Worm (Caenorhabditis elegans) whole organism, L3 larva: ENCODE measurements around the gene F02E8.4.

Experiments
- R02D3.7 ChIP-seq: fragments of 150-350 bp; optimal IDR thresholded peaks from 2 replicates; lab custom pipeline; 2014; ENCODE audit warnings: missing biosample characterization, missing genetic modification characterization
- aly-2 ChIP-seq: fragments of 150-350 bp; optimal IDR thresholded peaks from 2 replicates; lab custom pipeline; 2014; ENCODE audit warnings: missing biosample characterization, missing genetic modification characterization
- ama-1 ChIP-seq: fragments of 150-350 bp; optimal IDR thresholded peaks from 2 replicates; lab custom pipeline; 2018
- ceh-16 ChIP-seq: sonication (generic microtip); optimal IDR thresholded peaks from 2 replicates; lab custom pipeline; 2017; ENCODE audit warnings: missing biosample characterization, missing genetic modification characterization
- ceh-28 ChIP-seq: fragments of 150-350 bp; optimal IDR thresholded peaks from 2 replicates; lab custom pipeline; 2014; ENCODE audit warnings: missing biosample characterization, missing genetic modification reagents, missing genetic modification characterization
- ceh-82 ChIP-seq: fragments of 150-350 bp; optimal IDR thresholded peaks from 2 replicates; lab custom pipeline; 2014; ENCODE audit warnings: missing biosample characterization, missing genetic modification characterization
- ceh-9 ChIP-seq: sonication (generic microtip); optimal IDR thresholded peaks from 2 replicates; lab custom pipeline; 2018; ENCODE audit warnings: missing biosample characterization, missing genetic modification characterization
- elt-2 ChIP-seq: sonication (generic microtip); optimal IDR thresholded peaks from 2 replicates; lab custom pipeline; 2016; ENCODE audit warnings: missing genetic modification reagents, mild to moderate bottlenecking, missing genetic modification characterization, missing compliant biosample characterization
- elt-3 ChIP-seq, 3 experiments: fragments of 150-350 bp in 1 of 3; sonication (generic microtip) in 2 of 3; optimal IDR thresholded peaks; 2 replicates in 2 of 3; 4 replicates in 1 of 3; lab custom pipeline; 2014 to 2017; ENCODE audit warnings: missing biosample characterization in 3 of 3, missing genetic modification characterization in 3 of 3
- eor-1 ChIP-seq, 2 experiments: fragments of 150-350 bp; optimal IDR thresholded peaks; 2 replicates each; lab custom pipeline; 2014 to 2018; ENCODE audit warnings: missing biosample characterization in 2 of 2, missing genetic modification characterization in 2 of 2
- fkh-2 ChIP-seq: fragments of 150-350 bp; optimal IDR thresholded peaks from 2 replicates; lab custom pipeline; 2014; ENCODE audit warnings: missing biosample characterization, missing genetic modification reagents, missing genetic modification characterization
- fos-1 ChIP-seq: fragments of 150-350 bp; optimal IDR thresholded peaks from 2 replicates; lab custom pipeline; 2014; ENCODE audit warnings: missing biosample characterization, missing genetic modification characterization
- hmg-11 ChIP-seq: sonication (generic microtip); optimal IDR thresholded peaks from 2 replicates; lab custom pipeline; 2016; ENCODE audit warnings: missing genetic modification characterization, missing compliant biosample characterization
- jun-1 ChIP-seq: fragments of 150-350 bp; optimal IDR thresholded peaks from 2 replicates; lab custom pipeline; 2014; ENCODE audit warnings: missing biosample characterization, missing genetic modification reagents, missing genetic modification characterization
- lin-15B ChIP-seq: fragments of 150-350 bp; optimal IDR thresholded peaks from 2 replicates; lab custom pipeline; 2014; ENCODE audit warnings: missing biosample characterization, missing genetic modification characterization
- lin-39 ChIP-seq: fragments of 150-350 bp; optimal IDR thresholded peaks from 2 replicates; lab custom pipeline; 2018; ENCODE audit warnings: missing biosample characterization, missing genetic modification reagents, missing genetic modification characterization
- lsy-12 ChIP-seq: sonication (generic microtip); optimal IDR thresholded peaks from 2 replicates; lab custom pipeline; 2016; ENCODE audit warnings: mild to moderate bottlenecking, missing genetic modification characterization, missing compliant biosample characterization
- mdl-1 ChIP-seq: fragments of 150-350 bp; optimal IDR thresholded peaks from 2 replicates; lab custom pipeline; 2014; ENCODE audit warnings: missing biosample characterization, missing genetic modification characterization
- mml-1 ChIP-seq: fragments of 150-350 bp; sonication (generic microtip); optimal IDR thresholded peaks from 3 replicates; lab custom pipeline; 2014; ENCODE audit warnings: missing biosample characterization, missing genetic modification characterization
- nfya-1 ChIP-seq: sonication (generic microtip); optimal IDR thresholded peaks from 2 replicates; lab custom pipeline; 2017; ENCODE audit warnings: missing genetic modification characterization, mild to moderate bottlenecking, missing compliant biosample characterization, antibody characterized with exemption, moderate library complexity; ENCODE audit not compliant: insufficient read depth
- nhr-11 ChIP-seq: fragments of 150-350 bp; optimal IDR thresholded peaks from 2 replicates; lab custom pipeline; 2014; ENCODE audit warnings: missing biosample characterization, missing genetic modification characterization
- nhr-23 ChIP-seq: fragments of 150-350 bp; optimal IDR thresholded peaks from 2 replicates; lab custom pipeline; 2014; ENCODE audit warnings: missing biosample characterization, missing genetic modification reagents, missing genetic modification characterization
- nhr-25 ChIP-seq: sonication (generic microtip); optimal IDR thresholded peaks from 2 replicates; lab custom pipeline; 2017; ENCODE audit warnings: missing biosample characterization, missing genetic modification characterization
- nhr-28 ChIP-seq: fragments of 150-350 bp; optimal IDR thresholded peaks from 2 replicates; lab custom pipeline; 2014; ENCODE audit warnings: missing biosample characterization, missing genetic modification characterization
- nhr-43 ChIP-seq: sonication (generic microtip); optimal IDR thresholded peaks from 2 replicates; lab custom pipeline; 2016; ENCODE audit warnings: mild to moderate bottlenecking, missing genetic modification characterization, missing compliant biosample characterization; ENCODE audit not compliant: poor library complexity, severe bottlenecking
- nhr-67 ChIP-seq: fragments of 150-350 bp; optimal IDR thresholded peaks from 2 replicates; lab custom pipeline; 2014; ENCODE audit warnings: missing biosample characterization, missing genetic modification characterization
- nhr-76 ChIP-seq: fragments of 150-350 bp; sonication (generic microtip); optimal IDR thresholded peaks from 5 replicates; lab custom pipeline; 2014; ENCODE audit warnings: missing biosample characterization, missing genetic modification characterization
- nhr-77 ChIP-seq: fragments of 150-350 bp; optimal IDR thresholded peaks from 2 replicates; lab custom pipeline; 2014; ENCODE audit warnings: missing biosample characterization, missing genetic modification characterization
- pha-4 ChIP-seq: fragments of 150-350 bp; optimal IDR thresholded peaks from 2 replicates; lab custom pipeline; 2014; ENCODE audit warnings: missing biosample characterization, missing genetic modification reagents, missing genetic modification characterization
- pqm-1 ChIP-seq: fragments of 150-350 bp; optimal IDR thresholded peaks from 2 replicates; lab custom pipeline; 2017; ENCODE audit warnings: missing biosample characterization, missing genetic modification characterization, inconsistent platforms
- sea-2 ChIP-seq: fragments of 150-350 bp; sonication (generic microtip); optimal IDR thresholded peaks from 4 replicates; lab custom pipeline; 2014; ENCODE audit warnings: missing biosample characterization, missing genetic modification reagents, missing genetic modification characterization
- snpc-4 ChIP-seq: fragments of 150-350 bp; optimal IDR thresholded peaks from 2 replicates; lab custom pipeline; 2014; ENCODE audit warnings: missing biosample characterization, missing genetic modification characterization
- tbx-2 ChIP-seq: sonication (generic microtip); optimal IDR thresholded peaks from 2 replicates; lab custom pipeline; 2016; ENCODE audit warnings: mild to moderate bottlenecking, missing genetic modification characterization, missing compliant biosample characterization
- unc-39 ChIP-seq: sonication (generic microtip); optimal IDR thresholded peaks from 4 replicates; lab custom pipeline; 2017; ENCODE audit warnings: missing biosample characterization, missing genetic modification characterization
- unc-62 ChIP-seq: fragments of 150-350 bp; sonication (generic microtip); optimal IDR thresholded peaks from 4 replicates; lab custom pipeline; 2014; ENCODE audit warnings: missing biosample characterization, missing genetic modification reagents, missing genetic modification characterization
- zag-1 ChIP-seq: fragments of 150-350 bp; optimal IDR thresholded peaks from 2 replicates; lab custom pipeline; 2014; ENCODE audit warnings: missing biosample characterization, missing genetic modification characterization
- ztf-11 ChIP-seq: fragments of 150-350 bp; optimal IDR thresholded peaks from 2 replicates; lab custom pipeline; 2014; ENCODE audit warnings: missing biosample characterization, missing genetic modification characterization
- ztf-4 ChIP-seq: fragments of 150-350 bp; optimal IDR thresholded peaks from 2 replicates; lab custom pipeline; 2014; ENCODE audit warnings: missing biosample characterization, missing genetic modification characterization

F02E8.4 gene

ce11 chrX:4439616-4440015 lies 14.3 kb upstream of the F02E8.4 start:
- TF ChIP-seq pha-4 (peak; percentile 94), elt-3 (tag; optimal IDR thresholded peaks at IDR 0.05; lab: Kevin White, UChicago) (no peak)

DNA sequence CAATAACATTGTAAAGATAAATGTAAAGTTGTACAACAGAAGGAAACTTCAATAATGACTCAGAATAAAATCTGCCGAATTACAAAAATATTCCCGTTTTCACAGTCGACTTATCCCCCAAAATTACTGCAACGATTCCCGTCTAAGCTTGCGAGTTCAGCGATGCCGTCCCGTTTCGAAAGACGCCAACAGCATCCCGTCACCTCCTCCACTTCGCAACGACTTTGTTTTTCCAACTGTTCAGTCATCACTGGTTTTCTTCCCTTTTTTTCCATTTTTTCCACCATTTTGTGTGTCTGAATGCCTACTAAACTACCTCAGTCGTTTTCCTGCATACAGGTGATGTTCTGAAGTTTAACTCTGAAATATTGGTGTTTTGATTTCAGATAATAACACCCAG lies 13.3 kb upstream of the F02E8.4 start, which contains the start of gene F15A8.1:
F15A8.1 (plus strand) TSS at position 301 of the 400 bp plus-strand sequence.
- TF ChIP-seq nhr-28 (tag; lab: Kevin White, UChicago): no peak

ce11 chrX:4444073-4444472 lies 9.8 kb upstream of the F02E8.4 start:
- TF ChIP-seq nhr-76 (tag; lab: Kevin White, UChicago) (peak; percentile 23), nhr-25 (peak; percentile 18), fos-1 (no peak), tbx-2 (tag; lab: Kevin White, UChicago) (no peak), nhr-11 (tag; lab: Kevin White, UChicago) (peak; percentile 12), mml-1 (no peak), ztf-11 (no peak), ama-1 (lab: Kevin White, UChicago) (no peak), ztf-4 (tag; lab: Kevin White, UChicago) (no peak), pha-4 (peak; percentile 24), hmg-11 (tag; lab: Kevin White, UChicago) (peak; percentile 54), elt-2 (tag; lab: Kevin White, UChicago) (peak; percentile 8), jun-1 (tag; lab: Kevin White, UChicago) (peak; percentile 51), pqm-1 (tag; lab: Kevin White, UChicago) (peak; percentile 7), unc-62 (GFP tag; lab: Kevin White, UChicago) (no peak), ceh-28 (tag; lab: Kevin White, UChicago) (peak; percentile 17), nhr-43 (tag; lab: Kevin White, UChicago) (peak; percentile 12), mdl-1 (tag; lab: Kevin White, UChicago) (peak; percentile 6), ceh-16 (tag; lab: Kevin White, UChicago) (no peak), nfya-1 (tag; lab: Kevin White, UChicago) (peak; percentile 43)

ce11 chrX:4444843-4445242 lies 9.1 kb upstream of the F02E8.4 start:
- TF ChIP-seq nhr-43 (tag; lab: Kevin White, UChicago) (peak; percentile 59), nhr-77 (no peak), hmg-11 (tag; lab: Kevin White, UChicago) (peak; percentile 34), aly-2 (tag; lab: Kevin White, UChicago) (no peak), pha-4 (peak; percentile 50), R02D3.7 (tag; lab: Kevin White, UChicago) (no peak), nhr-67 (tag; lab: Kevin White, UChicago) (no peak), ceh-82 (tag; lab: Kevin White, UChicago) (no peak), zag-1 (tag; lab: Kevin White, UChicago) (no peak), ceh-16 (tag; lab: Kevin White, UChicago) (no peak), elt-2 (tag; lab: Kevin White, UChicago) (peak; percentile 33), nfya-1 (tag; lab: Kevin White, UChicago) (peak; percentile 53), ceh-9 (tag; lab: Kevin White, UChicago) (no peak)

DNA sequence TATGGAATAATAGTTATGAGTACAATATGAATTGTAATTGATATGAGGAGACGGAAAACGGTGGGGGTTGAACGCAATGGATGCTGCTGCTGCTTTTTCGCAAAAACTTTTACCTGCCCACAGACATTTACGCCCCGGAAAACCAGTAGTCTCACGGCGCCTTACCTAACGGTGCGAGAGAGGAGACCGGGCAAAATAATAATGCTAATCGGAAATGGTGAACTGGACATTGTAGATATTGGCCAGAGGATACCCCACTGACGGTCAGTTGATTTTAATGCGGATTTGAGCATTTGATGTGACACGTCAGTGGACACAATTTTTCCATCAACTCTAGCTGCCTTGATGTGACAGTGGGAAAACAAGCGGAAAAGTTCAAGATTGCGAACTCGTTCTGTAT lies 5.6 kb upstream of the F02E8.4 start, which contains the start of gene mltn-13:
mltn-13 (minus strand) TSS at position 101 of the 400 bp plus-strand sequence.
- TF ChIP-seq lin-39 (tag; lab: Kevin White, UChicago) (no peak), ama-1 (lab: Kevin White, UChicago) (no peak), jun-1 (tag; lab: Kevin White, UChicago) (no peak), fos-1 (no peak), lsy-12 (tag; lab: Kevin White, UChicago) (no peak)

DNA sequence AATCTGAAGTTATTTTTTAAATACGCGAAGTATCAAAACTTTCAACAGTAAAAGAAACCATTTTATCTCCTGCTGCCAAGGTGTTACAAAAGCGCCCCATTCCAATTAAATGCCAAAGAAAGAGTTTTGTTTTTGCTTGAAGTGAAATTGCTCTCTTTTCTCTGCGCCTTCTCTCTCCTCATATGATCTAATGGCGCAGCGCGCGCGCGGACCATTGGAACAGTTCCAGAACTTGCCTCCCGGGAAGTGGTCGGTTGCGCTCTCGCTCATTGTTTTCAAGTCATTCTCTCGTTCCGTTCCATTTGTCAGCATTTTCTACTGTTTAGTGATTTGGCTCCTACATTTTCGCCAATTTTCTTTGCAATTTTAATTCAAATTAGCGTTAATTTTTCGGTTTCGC lies 2.0 kb upstream of the F02E8.4 start:
- no peak for TF ChIP-seq nhr-23
- no peak for TF ChIP-seq snpc-4 (tag; lab: Kevin White, UChicago)
- TF ChIP-seq ama-1 (lab: Kevin White, UChicago): no peak
- no peak for TF ChIP-seq fkh-2 (tag; lab: Kevin White, UChicago)
- no peak for TF ChIP-seq ztf-4 (tag; lab: Kevin White, UChicago)
- no peak for TF ChIP-seq unc-39 (tag; lab: Kevin White, UChicago)
- no peak for TF ChIP-seq lin-15B
- no peak for TF ChIP-seq mdl-1 (tag; lab: Kevin White, UChicago)
- TF ChIP-seq ceh-16 (tag; lab: Kevin White, UChicago): no peak
- TF ChIP-seq sea-2 (GFP tag; lab: Kevin White, UChicago): no peak
- no peak for TF ChIP-seq eor-1 (tag; optimal IDR thresholded peaks at IDR 0.05; lab: Kevin White, UChicago)
- TF ChIP-seq unc-62 (GFP tag; lab: Kevin White, UChicago): no peak
- TF ChIP-seq zag-1 (tag; lab: Kevin White, UChicago): no peak
- TF ChIP-seq ceh-82 (tag; lab: Kevin White, UChicago): no peak
- TF ChIP-seq, all 47 proteins: peak for 0
